Worm (Caenorhabditis elegans) whole organism, L2 larva: ENCODE results near the gene T08E11.1.

Experiments used
- C34F6.9 ChIP-seq: fragments of 150-350 bp; optimal IDR thresholded peaks from 2 replicates; lab custom pipeline; 2014; ENCODE audit warnings: missing biosample characterization, missing genetic modification characterization
- F13H6.1 ChIP-seq: sonication (generic microtip); optimal IDR thresholded peaks from 2 replicates; lab custom pipeline; 2016; ENCODE audit warnings: missing genetic modification characterization, missing compliant biosample characterization
- R02D3.7 ChIP-seq: fragments of 150-350 bp; optimal IDR thresholded peaks from 2 replicates; lab custom pipeline; 2014; ENCODE audit warnings: missing biosample characterization, missing genetic modification characterization
- Y55F3AM.14 ChIP-seq: fragments of 200-800 bp; sonication (Bioruptor generic); optimal IDR thresholded peaks from 2 replicates; lab custom pipeline; 2018; ENCODE audit warnings: mild to moderate bottlenecking, missing genetic modification characterization, missing compliant biosample characterization
- ZK546.5 ChIP-seq: sonication (generic microtip); optimal IDR thresholded peaks from 2 replicates; lab custom pipeline; 2017; ENCODE audit warnings: missing biosample characterization, missing genetic modification characterization
- alr-1 ChIP-seq: fragments of 150-350 bp; optimal IDR thresholded peaks from 2 replicates; lab custom pipeline; 2014; ENCODE audit warnings: missing biosample characterization, missing genetic modification characterization
- ama-1 ChIP-seq: fragments of 150-350 bp; optimal IDR thresholded peaks from 2 replicates; lab custom pipeline; 2018; ENCODE audit warnings: inconsistent platforms
- ceh-16 ChIP-seq: fragments of 150-350 bp; optimal IDR thresholded peaks from 2 replicates; lab custom pipeline; 2014; ENCODE audit warnings: missing biosample characterization, missing genetic modification characterization
- ceh-82 ChIP-seq: fragments of 150-350 bp; optimal IDR thresholded peaks from 2 replicates; lab custom pipeline; 2014; ENCODE audit warnings: missing biosample characterization, missing genetic modification characterization
- crh-2 ChIP-seq: sonication (generic microtip); optimal IDR thresholded peaks from 2 replicates; lab custom pipeline; 2017; ENCODE audit warnings: missing biosample characterization, missing genetic modification characterization
- egl-27 ChIP-seq: sonication (generic microtip); optimal IDR thresholded peaks from 3 replicates; lab custom pipeline; 2017; ENCODE audit warnings: missing biosample characterization, missing genetic modification reagents, missing genetic modification characterization
- elt-1 ChIP-seq: fragments of 150-350 bp; optimal IDR thresholded peaks from 2 replicates; lab custom pipeline; 2014; ENCODE audit warnings: missing biosample characterization, missing genetic modification characterization
- elt-3 ChIP-seq: sonication (generic microtip); optimal IDR thresholded peaks from 2 replicates; lab custom pipeline; 2017; ENCODE audit warnings: missing biosample characterization, missing genetic modification characterization
- fos-1 ChIP-seq: fragments of 150-350 bp; optimal IDR thresholded peaks from 2 replicates; lab custom pipeline; 2014; ENCODE audit warnings: missing biosample characterization, missing genetic modification characterization
- gmeb-1 ChIP-seq: fragments of 150-350 bp; optimal IDR thresholded peaks from 2 replicates; lab custom pipeline; 2014; ENCODE audit warnings: missing biosample characterization, missing genetic modification characterization
- lin-11 ChIP-seq: fragments of 150-350 bp; sonication (generic microtip); optimal IDR thresholded peaks from 2 replicates; lab custom pipeline; 2014; ENCODE audit warnings: missing biosample characterization, missing genetic modification characterization, inconsistent platforms, mixed read lengths
- lin-13 ChIP-seq: fragments of 150-350 bp; optimal IDR thresholded peaks from 2 replicates; lab custom pipeline; 2014; ENCODE audit warnings: missing biosample characterization, missing genetic modification reagents, missing genetic modification characterization
- mab-5 ChIP-seq: fragments of 150-350 bp; optimal IDR thresholded peaks from 2 replicates; lab custom pipeline; 2014; ENCODE audit warnings: missing biosample characterization, missing genetic modification characterization
- mbf-1 ChIP-seq: sonication (generic microtip); optimal IDR thresholded peaks from 2 replicates; lab custom pipeline; 2017; ENCODE audit warnings: missing biosample characterization, missing genetic modification characterization
- mdl-1 ChIP-seq, 2 experiments: fragments of 150-350 bp in 1 of 2; sonication (generic microtip) in 1 of 2; optimal IDR thresholded peaks; 2 replicates each; lab custom pipeline; 2017; ENCODE audit warnings: missing biosample characterization in 2 of 2, missing genetic modification characterization in 2 of 2
- nhr-10 ChIP-seq: sonication (generic microtip); optimal IDR thresholded peaks from 2 replicates; lab custom pipeline; 2017; ENCODE audit warnings: missing biosample characterization, missing genetic modification characterization
- nhr-12 ChIP-seq: fragments of 150-350 bp; optimal IDR thresholded peaks from 2 replicates; lab custom pipeline; 2014; ENCODE audit warnings: missing biosample characterization, missing genetic modification characterization
- nhr-21 ChIP-seq: fragments of 150-350 bp; optimal IDR thresholded peaks from 2 replicates; lab custom pipeline; 2014; ENCODE audit warnings: missing biosample characterization, missing genetic modification characterization
- nhr-23 ChIP-seq: fragments of 150-350 bp; optimal IDR thresholded peaks from 2 replicates; lab custom pipeline; 2014; ENCODE audit warnings: missing biosample characterization, missing genetic modification reagents, missing genetic modification characterization
- nhr-237 ChIP-seq: fragments of 150-350 bp; optimal IDR thresholded peaks from 2 replicates; lab custom pipeline; 2014; ENCODE audit warnings: missing biosample characterization, missing genetic modification characterization
- nhr-25 ChIP-seq: fragments of 150-350 bp; sonication (generic microtip); optimal IDR thresholded peaks from 3 replicates; lab custom pipeline; 2014; ENCODE audit warnings: missing biosample characterization, missing genetic modification characterization
- nhr-6 ChIP-seq: fragments of 150-350 bp; optimal IDR thresholded peaks from 2 replicates; lab custom pipeline; 2014; ENCODE audit warnings: missing biosample characterization, missing genetic modification characterization
- nhr-77 ChIP-seq: fragments of 150-350 bp; optimal IDR thresholded peaks from 2 replicates; lab custom pipeline; 2014; ENCODE audit warnings: missing biosample characterization, missing genetic modification characterization
- peb-1 ChIP-seq: fragments of 150-350 bp; optimal IDR thresholded peaks from 2 replicates; lab custom pipeline; 2014; ENCODE audit warnings: missing biosample characterization, missing genetic modification characterization
- sem-4 ChIP-seq: fragments of 150-350 bp; optimal IDR thresholded peaks from 2 replicates; lab custom pipeline; 2014; ENCODE audit warnings: missing biosample characterization, missing genetic modification reagents, missing genetic modification characterization
- skn-1 ChIP-seq: sonication (generic microtip); optimal IDR thresholded peaks from 2 replicates; lab custom pipeline; 2017; ENCODE audit warnings: missing biosample characterization, missing genetic modification characterization
- sma-3 ChIP-seq: sonication (generic microtip); optimal IDR thresholded peaks from 2 replicates; lab custom pipeline; 2016; ENCODE audit warnings: missing genetic modification reagents, missing genetic modification characterization, missing compliant biosample characterization
- sma-9 ChIP-seq, 2 experiments: fragments of 150-350 bp in 1 of 2; sonication (generic microtip) in 1 of 2; optimal IDR thresholded peaks; 2 replicates each; lab custom pipeline; 2014 to 2016; ENCODE audit warnings: missing genetic modification characterization in 2 of 2, mild to moderate bottlenecking in 1 of 2, missing biosample characterization in 1 of 2, missing compliant biosample characterization in 1 of 2, missing genetic modification reagents in 1 of 2, moderate library complexity in 1 of 2
- unc-39 ChIP-seq: fragments of 150-350 bp; optimal IDR thresholded peaks from 2 replicates; lab custom pipeline; 2014; ENCODE audit warnings: missing biosample characterization, missing genetic modification characterization
- unc-55 ChIP-seq: fragments of 150-350 bp; sonication (generic microtip); optimal IDR thresholded peaks from 3 replicates; lab custom pipeline; 2014; ENCODE audit warnings: missing biosample characterization, missing genetic modification reagents, missing genetic modification characterization
- unc-62 ChIP-seq: fragments of 150-350 bp; optimal IDR thresholded peaks from 2 replicates; lab custom pipeline; 2014; ENCODE audit warnings: missing biosample characterization, missing genetic modification reagents, missing genetic modification characterization
- zag-1 ChIP-seq: fragments of 150-350 bp; optimal IDR thresholded peaks from 2 replicates; lab custom pipeline; 2014; ENCODE audit warnings: missing biosample characterization, missing genetic modification characterization
- ztf-11 ChIP-seq: sonication (generic microtip); optimal IDR thresholded peaks from 2 replicates; lab custom pipeline; 2017; ENCODE audit warnings: missing biosample characterization, missing genetic modification characterization
- ztf-4 ChIP-seq: fragments of 150-350 bp; optimal IDR thresholded peaks from 2 replicates; lab custom pipeline; 2014; ENCODE audit warnings: missing biosample characterization, missing genetic modification characterization

The T08E11.1 gene

DNA sequence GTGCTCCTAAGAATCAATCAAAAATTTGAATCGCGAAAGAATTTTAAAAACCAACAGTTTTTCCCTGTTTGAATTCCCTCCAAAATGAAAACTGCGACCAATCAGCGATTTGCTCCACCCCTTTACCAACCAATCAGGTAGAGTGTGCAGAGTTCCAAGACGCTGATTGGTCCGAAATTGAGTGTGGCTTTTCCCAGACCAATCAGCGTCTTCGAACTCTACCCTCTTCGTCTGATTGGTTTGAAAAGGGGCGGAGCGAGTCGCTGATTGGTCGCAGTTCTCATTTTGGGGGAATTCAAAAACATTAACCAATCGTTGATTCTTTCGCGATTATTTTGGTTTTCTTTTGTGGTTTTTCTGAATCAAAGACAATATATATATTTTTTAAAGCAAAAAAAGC is 8.2 kb downstream of the T08E11.1 start:
- TF ChIP-seq nhr-21 (tag; lab: Kevin White, UChicago) (no peak), zag-1 (tag; lab: Kevin White, UChicago) (no peak), ZK546.5 (tag; lab: Kevin White, UChicago) (no peak), lin-13 (GFP tag; lab: Kevin White, UChicago) (no peak), unc-55 (GFP tag; lab: Kevin White, UChicago) (no peak), nhr-77 (tag; lab: Kevin White, UChicago) (no peak), fos-1 (tag; lab: Kevin White, UChicago) (no peak), sem-4 (tag; lab: Kevin White, UChicago) (no peak), skn-1 (tag; lab: Kevin White, UChicago) (no peak), elt-3 (tag; lab: Kevin White, UChicago) (no peak), F13H6.1 (tag; lab: Kevin White, UChicago) (no peak), nhr-12 (tag; lab: Kevin White, UChicago) (no peak), mab-5 (tag; lab: Kevin White, UChicago) (no peak), nhr-6 (tag; lab: Kevin White, UChicago) (no peak), mdl-1 (tag; optimal IDR thresholded peaks at IDR 0.05; lab: Kevin White, UChicago) (no peak), R02D3.7 (tag; lab: Kevin White, UChicago) (no peak), sma-3 (GFP tag; lab: Kevin White, UChicago) (no peak)

- TF ChIP-seq ceh-16 (no peak), R02D3.7 (tag; lab: Kevin White, UChicago) (no peak), ama-1 (lab: Kevin White, UChicago) (no peak), elt-1 (tag; lab: Kevin White, UChicago) (no peak), zag-1 (tag; lab: Kevin White, UChicago) (no peak), skn-1 (tag; lab: Kevin White, UChicago) (no peak), Y55F3AM.14 (no peak), lin-13 (GFP tag; lab: Kevin White, UChicago) (no peak), nhr-6 (tag; lab: Kevin White, UChicago) (no peak), sma-3 (GFP tag; lab: Kevin White, UChicago) (no peak), C34F6.9 (tag; lab: Kevin White, UChicago) (no peak), mbf-1 (tag; lab: Kevin White, UChicago) (no peak), alr-1 (tag; lab: Kevin White, UChicago) (no peak), crh-2 (tag; lab: Kevin White, UChicago) (no peak), egl-27 (tag; lab: Kevin White, UChicago) (no peak), lin-11 (tag; lab: Kevin White, UChicago) (no peak)
Observed at ce11 chrII:1848109-1848508, 11.8 kb downstream of the T08E11.1 start, which contains the start of gene fbxb-97. Gene fbxb-97 (minus strand): TSS chrII:1848161.

DNA sequence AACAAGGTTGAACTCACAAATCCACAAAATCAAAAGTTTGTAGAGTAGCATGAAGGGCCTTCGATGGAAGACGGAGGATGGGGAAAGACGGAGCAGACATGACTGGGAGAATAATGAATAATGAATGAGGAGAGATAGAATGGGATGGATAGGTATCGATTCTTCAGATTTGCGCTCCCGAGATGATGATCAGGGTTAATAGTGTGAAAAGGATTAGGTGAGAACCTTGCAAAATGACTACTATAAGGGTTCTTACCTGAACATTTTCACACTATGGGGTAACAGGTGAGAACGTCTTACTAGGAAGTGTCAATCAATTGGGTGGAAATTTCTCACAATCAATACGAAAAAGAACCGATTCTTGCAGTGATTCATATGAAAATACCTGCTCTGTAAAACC is 14.0 kb downstream of the T08E11.1 start, which contains the start of gene fbxb-96:
fbxb-96 (minus strand) TSS at position 101 of the 400 bp plus-strand sequence.
- TF ChIP-seq nhr-237 (tag; lab: Kevin White, UChicago) (no peak), mdl-1 (tag; optimal IDR thresholded peaks at IDR 0.05; lab: Kevin White, UChicago) (no peak), ztf-11 (tag; lab: Kevin White, UChicago) (no peak), lin-13 (GFP tag; lab: Kevin White, UChicago) (no peak), ceh-82 (no peak), sma-9 (GFP tag; optimal IDR thresholded peaks at IDR 0.05; lab: Kevin White, UChicago) (no peak), sma-9 (tag; optimal IDR thresholded peaks at IDR 0.05; lab: Kevin White, UChicago) (no peak), ztf-4 (no peak), nhr-10 (tag; lab: Kevin White, UChicago) (no peak), gmeb-1 (no peak), egl-27 (tag; lab: Kevin White, UChicago) (no peak), unc-55 (GFP tag; lab: Kevin White, UChicago) (no peak), ceh-16 (no peak), Y55F3AM.14 (no peak), unc-62 (GFP tag; lab: Kevin White, UChicago) (no peak), nhr-25 (no peak)

- no peak for TF ChIP-seq zag-1 (tag; lab: Kevin White, UChicago)
- no peak for TF ChIP-seq nhr-10 (tag; lab: Kevin White, UChicago)
- TF ChIP-seq Y55F3AM.14 = no peak
- no peak for TF ChIP-seq elt-3 (tag; lab: Kevin White, UChicago)
- TF ChIP-seq unc-39 (tag; lab: Kevin White, UChicago) = no peak
- no peak for TF ChIP-seq ztf-11 (tag; lab: Kevin White, UChicago)
- no peak for TF ChIP-seq nhr-23 (tag; lab: Kevin White, UChicago)
- TF ChIP-seq sma-3 (GFP tag; lab: Kevin White, UChicago) = no peak
- no peak for TF ChIP-seq mdl-1 (tag; optimal IDR thresholded peaks at IDR 0.05; lab: Kevin White, UChicago)
- TF ChIP-seq peb-1 (tag; lab: Kevin White, UChicago) = no peak
Observed at ce11 chrII:1850840-1851294, 14.6 kb downstream of the T08E11.1 start, which contains the start of gene C52E2.3. Gene C52E2.3 (plus strand): TSS chrII:1851244.
